Worm (Caenorhabditis elegans) whole organism, early embryonic: Measurements from ENCODE around the gene srh-172.

ENCODE experiments used
- B0310.2 ChIP-seq: sonication (generic microtip); optimal IDR thresholded peaks from 2 replicates; lab custom pipeline; 2016; ENCODE audit warnings: mild to moderate bottlenecking, missing genetic modification characterization, missing compliant biosample characterization
- aly-1 ChIP-seq: sonication (generic microtip); optimal IDR thresholded peaks from 2 replicates; lab custom pipeline; 2016; ENCODE audit warnings: missing genetic modification characterization, missing compliant biosample characterization
- ama-1 ChIP-seq: fragments of 150-350 bp; optimal IDR thresholded peaks from 2 replicates; lab custom pipeline; 2014
- ceh-13 ChIP-seq: fragments of 200-800 bp; sonication (Bioruptor generic); optimal IDR thresholded peaks from 2 replicates; lab custom pipeline; 2018; ENCODE audit warnings: mild to moderate bottlenecking, missing genetic modification characterization, missing compliant biosample characterization
- ceh-36 ChIP-seq: sonication (generic microtip); optimal IDR thresholded peaks from 2 replicates; lab custom pipeline; 2016; ENCODE audit warnings: missing genetic modification characterization, inconsistent platforms, missing compliant biosample characterization
- ets-7 ChIP-seq: sonication (generic microtip); optimal IDR thresholded peaks from 2 replicates; lab custom pipeline; 2016; ENCODE audit warnings: missing genotype, missing genetic modification characterization, missing compliant biosample characterization
- flt-1 ChIP-seq: fragments of 200-800 bp; sonication (Bioruptor generic); IDR thresholded peaks from 2 replicates; pipeline ENCODE4 v1.3.6; 2022; ENCODE audit warnings: missing genetic modification characterization, missing compliant biosample characterization
- hmbx-1 ChIP-seq: sonication (generic microtip); optimal IDR thresholded peaks from 2 replicates; lab custom pipeline; 2016; ENCODE audit warnings: mild to moderate bottlenecking, missing genetic modification characterization, missing compliant biosample characterization
- hmg-4 ChIP-seq: fragments of 200-800 bp; sonication (Bioruptor generic); optimal IDR thresholded peaks from 2 replicates; lab custom pipeline; 2018; ENCODE audit warnings: mild to moderate bottlenecking, missing genetic modification characterization, missing compliant biosample characterization
- pes-1 ChIP-seq: fragments of 200-800 bp; sonication (Bioruptor generic); IDR thresholded peaks from 2 replicates; pipeline ENCODE4 v1.3.6; 2022; ENCODE audit warnings: missing genetic modification reagents, missing genetic modification characterization, missing compliant biosample characterization
- scrt-1 ChIP-seq: fragments of 200-800 bp; sonication (Bioruptor generic); IDR thresholded peaks from 2 replicates; pipeline ENCODE4 v1.3.6; 2022; ENCODE audit warnings: missing genetic modification characterization, missing compliant biosample characterization
- sea-1 ChIP-seq: fragments of 200-800 bp; sonication (Bioruptor generic); conservative IDR thresholded peaks from 2 replicates; pipeline ENCODE4 v1.3.6; 2022; ENCODE audit warnings: missing genetic modification characterization, missing compliant biosample characterization
- tbx-11 ChIP-seq: fragments of 200-800 bp; sonication (Bioruptor generic); IDR thresholded peaks from 2 replicates; pipeline ENCODE4 v1.3.6; 2022; ENCODE audit warnings: missing genetic modification characterization, missing compliant biosample characterization
- tra-4 ChIP-seq: sonication (generic microtip); optimal IDR thresholded peaks from 2 replicates; lab custom pipeline; 2017; ENCODE audit warnings: missing genetic modification characterization, missing compliant biosample characterization

DNA sequence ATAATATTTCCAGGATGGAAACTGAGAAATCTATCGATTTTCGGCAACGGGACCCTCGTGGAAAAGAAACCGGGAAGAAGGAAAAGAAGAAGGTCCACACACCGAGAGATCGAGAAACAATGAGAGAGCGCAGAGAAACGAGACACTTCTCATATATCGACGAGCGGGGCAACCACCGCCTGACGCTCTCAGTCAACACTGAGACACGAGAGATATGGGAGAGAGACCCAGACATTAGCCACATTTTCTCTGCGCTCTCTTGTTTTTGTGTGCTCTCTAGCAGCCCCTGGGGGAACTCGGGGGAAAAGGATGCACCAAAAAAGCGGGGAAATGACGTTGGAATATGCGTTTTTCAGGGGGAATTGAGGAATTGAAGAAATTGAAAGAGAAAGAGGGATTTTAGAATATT lies 46.9 kb downstream of the srh-172 start:
- no peak for TF ChIP-seq pes-1 (GFP tag; lab: Robert Waterston, UW)
- no peak for TF ChIP-seq tra-4 (tag; lab: Kevin White, UChicago)
- TF ChIP-seq flt-1 (GFP tag; lab: Robert Waterston, UW), result no peak
- TF ChIP-seq ama-1, result no peak
- no peak for TF ChIP-seq aly-1 (tag; lab: Kevin White, UChicago)
- TF ChIP-seq ets-7, result no peak
- TF ChIP-seq tbx-11, result no peak
- no peak for TF ChIP-seq scrt-1 (GFP tag; lab: Robert Waterston, UW)
- TF ChIP-seq B0310.2 (tag; lab: Kevin White, UChicago), result no peak
- TF ChIP-seq hmbx-1 (tag; lab: Kevin White, UChicago), result no peak
- no peak for TF ChIP-seq ceh-13 (GFP tag; lab: Kevin White, UChicago)
- no peak for TF ChIP-seq sea-1
- no peak for TF ChIP-seq ceh-36 (tag; lab: Kevin White, UChicago)
- TF ChIP-seq hmg-4 (GFP tag; lab: Kevin White, UChicago), result peak; percentile 61
